Fruit fly (Drosophila melanogaster): ENCODE data around the gene Sema1a.
A peak's percentile ranks its signal among the peaks of the same experiment; 100 is the strongest.

Sema1a gene

dm6 chr2L:8528951-8529430 lies 13.0 kb upstream of the Sema1a start, which contains the start of gene CG17834 (continued):
- TF ChIP-seq Dbx (GFP tag; IDR thresholded peaks at IDR 0.05): peak; percentile 21; the same call in 1 of the 3 replicates
- 0 out of 2 replicates have a peak, but pooled peaks have one; percentile 37 for TF ChIP-seq Atf6 (GFP tag; IDR thresholded peaks at IDR 0.05)
- no peak for TF ChIP-seq CG13287 (GFP tag; IDR thresholded peaks at IDR 0.05; ENCODE audit: partially characterized antibody)
- TF ChIP-seq CG7987 (GFP tag; optimal IDR thresholded peaks at IDR 0.05): peak; percentile 29
- 0 out of 2 replicates have a peak, but pooled peaks have one; percentile 12 for TF ChIP-seq sob (GFP tag; IDR thresholded peaks at IDR 0.05)
- TF ChIP-seq chinmo (GFP tag; IDR thresholded peaks at IDR 0.05; ENCODE audit: partially characterized antibody): peak; percentile 77
- TF ChIP-seq nom (GFP tag; optimal IDR thresholded peaks at IDR 0.05): peak; percentile 65
- no peak for TF ChIP-seq CG6175 (GFP tag; IDR thresholded peaks at IDR 0.05)
- TF ChIP-seq CG13894 (tag; optimal IDR thresholded peaks at IDR 0.05): peak; percentile 59
- no peak for TF ChIP-seq Dip3 (GFP tag; optimal IDR thresholded peaks at IDR 0.05)
- peak; percentile 70; the same call in 2 of the 3 replicates for TF ChIP-seq otp (GFP tag; IDR thresholded peaks at IDR 0.05)
- peak; percentile 59; the same call in 2 of the 3 replicates for TF ChIP-seq ci (GFP tag; IDR thresholded peaks at IDR 0.05)
- TF ChIP-seq klu (GFP tag; IDR thresholded peaks at IDR 0.05): 0 out of 2 replicates have a peak, but pooled peaks have one; percentile 9
- peak; percentile 68 for TF ChIP-seq CG3995 (GFP tag; optimal IDR thresholded peaks at IDR 0.05)
- no peak for TF ChIP-seq scrt (GFP tag; optimal IDR thresholded peaks at IDR 0.05)
- TF ChIP-seq Med (GFP tag): peak; percentile 70
- TF ChIP-seq CG6765 (GFP tag; optimal IDR thresholded peaks at IDR 0.05): peak; percentile 40
- TF ChIP-seq Gsc (GFP tag; IDR thresholded peaks at IDR 0.05): no peak
- TF ChIP-seq Hmr (GFP tag; optimal IDR thresholded peaks at IDR 0.05): peak; percentile 10
- peak in 1 of 2 experiments; percentile 85 for TF ChIP-seq Hr78 (GFP tag; optimal IDR thresholded peaks at IDR 0.05)
- TF ChIP-seq Nf-YC (tag; optimal IDR thresholded peaks at IDR 0.05): peak; percentile 77
- TF ChIP-seq dmrt99B (tag; optimal IDR thresholded peaks at IDR 0.05): no peak
- TF ChIP-seq CG34422 (GFP tag; IDR thresholded peaks at IDR 0.05): peak; percentile 32; the same call in 1 of the 3 replicates
- 0 out of 2 replicates have a peak, but pooled peaks have one; percentile 16 for TF ChIP-seq CG9932 (GFP tag; IDR thresholded peaks at IDR 0.05)
- TF ChIP-seq CG17802 (tag; optimal IDR thresholded peaks at IDR 0.05): no peak
- TF ChIP-seq CG10462 (GFP tag; optimal IDR thresholded peaks at IDR 0.05): no peak
- TF ChIP-seq hth (optimal IDR thresholded peaks at IDR 0.05): no peak
- TF ChIP-seq Deaf1 (tag; optimal IDR thresholded peaks at IDR 0.05): peak; percentile 87
- peak; percentile 37; the same call in 1 of the 2 replicates for TF ChIP-seq CG42726 (GFP tag; IDR thresholded peaks at IDR 0.05; ENCODE audit: partially characterized antibody)
- peak; percentile 61 for TF ChIP-seq CG10543 (GFP tag; optimal IDR thresholded peaks at IDR 0.05)
- TF ChIP-seq Aef1 (GFP tag; IDR thresholded peaks at IDR 0.05): 0 out of 3 replicates have a peak, but pooled peaks have one; percentile 16
- TF ChIP-seq ase (GFP tag; IDR thresholded peaks at IDR 0.05): no peak
- no peak for TF ChIP-seq CG1233 (GFP tag; optimal IDR thresholded peaks at IDR 0.05)
- TF ChIP-seq CG6791 (GFP tag; IDR thresholded peaks at IDR 0.05; ENCODE audit: partially characterized antibody): no peak
- no peak for TF ChIP-seq CG7786 (GFP tag; optimal IDR thresholded peaks at IDR 0.05)
- TF ChIP-seq ttk (GFP tag; IDR thresholded peaks at IDR 0.05): peak; percentile 22; the same call in 1 of the 2 replicates
- TF ChIP-seq HHEX (GFP tag; optimal IDR thresholded peaks at IDR 0.05): peak; percentile 16
- peak; percentile 87 for TF ChIP-seq CG34376 (GFP tag; optimal IDR thresholded peaks at IDR 0.05)

- peak; percentile 37 for TF ChIP-seq sens (GFP tag)
- no peak for TF ChIP-seq sug (tag; optimal IDR thresholded peaks at IDR 0.05)
- TF ChIP-seq grn (GFP tag; optimal IDR thresholded peaks at IDR 0.05): peak; percentile 78
- TF ChIP-seq chinmo (GFP tag; IDR thresholded peaks at IDR 0.05; ENCODE audit: partially characterized antibody): 0 out of 4 replicates have a peak, but pooled peaks have one; percentile 25
- no peak for TF ChIP-seq Antp (GFP tag; optimal IDR thresholded peaks at IDR 0.05)
- TF ChIP-seq exex (tag; optimal IDR thresholded peaks at IDR 0.05): peak; percentile 76
- TF ChIP-seq sd (tag; optimal IDR thresholded peaks at IDR 0.05): peak; percentile 67
- TF ChIP-seq Deaf1 (tag; optimal IDR thresholded peaks at IDR 0.05): peak; percentile 28
- TF ChIP-seq CG8281 (tag; optimal IDR thresholded peaks at IDR 0.05): no peak
- TF ChIP-seq lab (GFP tag; optimal IDR thresholded peaks at IDR 0.05): peak; percentile 34
These were observed 11.8 kb upstream of the Sema1a start for dm6 chr2L:8530189-8530588.

Data from whole organism, embryonic.